Worm (Caenorhabditis elegans) whole organism, L3 larva: ENCODE data around the gene cfap-36.

Source experiments
- aly-2 ChIP-seq: fragments of 150-350 bp; optimal IDR thresholded peaks from 2 replicates; lab custom pipeline; 2014; ENCODE audit warnings: missing biosample characterization, missing genetic modification characterization
- ceh-82 ChIP-seq: fragments of 150-350 bp; optimal IDR thresholded peaks from 2 replicates; lab custom pipeline; 2014; ENCODE audit warnings: missing biosample characterization, missing genetic modification characterization
- daf-12 ChIP-seq: fragments of 150-350 bp; optimal IDR thresholded peaks from 2 replicates; lab custom pipeline; 2014; ENCODE audit warnings: missing biosample characterization, missing genetic modification reagents, missing genetic modification characterization
- lin-15B ChIP-seq: fragments of 150-350 bp; optimal IDR thresholded peaks from 2 replicates; lab custom pipeline; 2014; ENCODE audit warnings: missing biosample characterization, missing genetic modification characterization
- nhr-25 ChIP-seq: sonication (generic microtip); optimal IDR thresholded peaks from 2 replicates; lab custom pipeline; 2017; ENCODE audit warnings: missing biosample characterization, missing genetic modification characterization
- nhr-28 ChIP-seq: fragments of 150-350 bp; optimal IDR thresholded peaks from 2 replicates; lab custom pipeline; 2014; ENCODE audit warnings: missing biosample characterization, missing genetic modification characterization
- pha-4 ChIP-seq: fragments of 150-350 bp; optimal IDR thresholded peaks from 2 replicates; lab custom pipeline; 2014; ENCODE audit warnings: missing biosample characterization, missing genetic modification reagents, missing genetic modification characterization
- skn-1 ChIP-seq: fragments of 150-350 bp; optimal IDR thresholded peaks from 2 replicates; lab custom pipeline; 2014; ENCODE audit warnings: missing biosample characterization, missing genetic modification characterization
- snpc-4 ChIP-seq: fragments of 150-350 bp; optimal IDR thresholded peaks from 2 replicates; lab custom pipeline; 2014; ENCODE audit warnings: missing biosample characterization, missing genetic modification characterization
- ztf-11 ChIP-seq: fragments of 150-350 bp; optimal IDR thresholded peaks from 2 replicates; lab custom pipeline; 2014; ENCODE audit warnings: missing biosample characterization, missing genetic modification characterization

ce11 chrV:194760-195159, 22.8 kb upstream of the cfap-36 start:
- TF ChIP-seq nhr-28 (tag; lab: Kevin White, UChicago), result no peak
- TF ChIP-seq snpc-4 (tag; lab: Kevin White, UChicago), result no peak
- TF ChIP-seq daf-12 (tag; lab: Kevin White, UChicago), result no peak
- no peak for TF ChIP-seq nhr-25 (tag; lab: Kevin White, UChicago)
- no peak for TF ChIP-seq lin-15B (tag; lab: Kevin White, UChicago)
- no peak for TF ChIP-seq ceh-82 (tag; lab: Kevin White, UChicago)
- no peak for TF ChIP-seq aly-2 (tag; lab: Kevin White, UChicago)
- TF ChIP-seq pha-4 (tag; lab: Kevin White, UChicago), result no peak
- no peak for TF ChIP-seq skn-1
- TF ChIP-seq ztf-11, result no peak
